Fruit fly (Drosophila melanogaster) whole organism, embryonic: ENCODE data around the gene CG5191.

Source experiments
- BEAF-32 ChIP-seq: fragments of 200-800 bp; sonication (Bioruptor generic); optimal IDR thresholded peaks from 3 replicates; lab custom pipeline; 2017; ENCODE audit warnings: missing biosample characterization, missing genetic modification characterization, mild to moderate bottlenecking, moderate library complexity, missing genetic modification reagents
- CG10543 ChIP-seq: fragments of 200-800 bp; sonication (Bioruptor generic); optimal IDR thresholded peaks from 3 replicates; lab custom pipeline; 2017; ENCODE audit warnings: missing biosample characterization, mild to moderate bottlenecking, missing genetic modification characterization, moderate library complexity
- CG13624 ChIP-seq: fragments of 200-800 bp; sonication (Bioruptor generic); optimal IDR thresholded peaks from 2 replicates; lab custom pipeline; 2016; ENCODE audit warnings: missing biosample characterization, missing genetic modification characterization
- CG14014 ChIP-seq: fragments of 200-800 bp; sonication (Bioruptor generic); IDR thresholded peaks from 2 replicates; pipeline ENCODE4 v1.3.6; 2022; ENCODE audit warnings: missing biosample characterization, missing genetic modification characterization
- CG14441 ChIP-seq: fragments of 200-800 bp; sonication (Bioruptor generic); IDR thresholded peaks from 2 replicates; pipeline ENCODE4 v1.3.6; 2022; ENCODE audit warnings: missing biosample characterization, missing genetic modification characterization
- CG1603 ChIP-seq: fragments of 200-800 bp; sonication (Bioruptor generic); optimal IDR thresholded peaks from 2 replicates; lab custom pipeline; 2019; ENCODE audit warnings: missing biosample characterization, mild to moderate bottlenecking, missing genetic modification characterization, moderate library complexity
- CG17328 ChIP-seq: fragments of 200-800 bp; sonication (Bioruptor generic); IDR thresholded peaks from 2 replicates; pipeline ENCODE4 v1.3.6; 2022; ENCODE audit warnings: missing biosample characterization, missing genetic modification characterization
- CG17568 ChIP-seq: fragments of 200-800 bp; sonication (Bioruptor generic); optimal IDR thresholded peaks from 2 replicates; lab custom pipeline; 2018; ENCODE audit warnings: missing biosample characterization, mild to moderate bottlenecking, missing genetic modification characterization, moderate library complexity
- CG18476 ChIP-seq: fragments of 200-800 bp; sonication (Bioruptor generic); optimal IDR thresholded peaks from 2 replicates; lab custom pipeline; 2016; ENCODE audit warnings: missing biosample characterization, mild to moderate bottlenecking, missing genetic modification characterization
- CG18599 ChIP-seq: fragments of 200-800 bp; sonication (Bioruptor generic); optimal IDR thresholded peaks from 3 replicates; lab custom pipeline; 2017; ENCODE audit warnings: missing biosample characterization, missing genetic modification characterization, mild to moderate bottlenecking, moderate library complexity, missing genetic modification reagents
- CG30403 ChIP-seq: fragments of 200-800 bp; sonication (Bioruptor generic); optimal IDR thresholded peaks from 3 replicates; lab custom pipeline; 2016; ENCODE audit warnings: missing biosample characterization, missing genetic modification characterization
- CG3065 ChIP-seq: fragments of 200-800 bp; sonication (Bioruptor generic); optimal IDR thresholded peaks from 2 replicates; lab custom pipeline; 2016; ENCODE audit warnings: missing biosample characterization, missing genetic modification characterization
- CG31441 ChIP-seq: fragments of 200-800 bp; sonication (Bioruptor generic); IDR thresholded peaks from 2 replicates; pipeline ENCODE4 v1.3.6; 2022; ENCODE audit warnings: missing biosample characterization, missing genetic modification characterization
- CG33213 ChIP-seq: fragments of 200-800 bp; sonication (Bioruptor generic); optimal IDR thresholded peaks from 3 replicates; lab custom pipeline; 2016; ENCODE audit warnings: missing biosample characterization, missing genetic modification characterization
- CG42726 ChIP-seq: fragments of 200-800 bp; sonication (Bioruptor generic); IDR thresholded peaks from 2 replicates; pipeline ENCODE4 v1.3.6; 2022; ENCODE audit warnings: missing biosample characterization, missing genetic modification characterization; ENCODE audit not compliant: partially characterized antibody
- CG4617 ChIP-seq: fragments of 200-800 bp; sonication (Bioruptor generic); optimal IDR thresholded peaks from 3 replicates; lab custom pipeline; 2016; ENCODE audit warnings: missing biosample characterization, missing genetic modification characterization, borderline replicate concordance
- CG7839 ChIP-seq: fragments of 200-800 bp; sonication (Bioruptor generic); optimal IDR thresholded peaks from 3 replicates; lab custom pipeline; 2018; ENCODE audit warnings: missing biosample characterization, mild to moderate bottlenecking, missing genetic modification characterization, moderate library complexity
- CG7928 ChIP-seq: fragments of 200-800 bp; sonication (Bioruptor generic); optimal IDR thresholded peaks from 2 replicates; lab custom pipeline; 2017; ENCODE audit warnings: missing biosample characterization, mild to moderate bottlenecking, missing genetic modification characterization
- CG8089 ChIP-seq: fragments of 200-800 bp; sonication (Bioruptor generic); optimal IDR thresholded peaks from 3 replicates; lab custom pipeline; 2016; ENCODE audit warnings: missing biosample characterization, missing genetic modification characterization
- CG8478 ChIP-seq: fragments of >200 bp; optimal IDR thresholded peaks from 2 replicates; lab custom pipeline; 2018
- CHES-1-like ChIP-seq: fragments of 200-800 bp; sonication (Bioruptor generic); optimal IDR thresholded peaks from 2 replicates; lab custom pipeline; 2016; ENCODE audit warnings: missing biosample characterization, missing genetic modification characterization
- Drgx ChIP-seq: fragments of 200-800 bp; sonication (Bioruptor generic); IDR thresholded peaks from 2 replicates; pipeline ENCODE4 v1.3.6; 2022; ENCODE audit warnings: missing biosample characterization, missing genetic modification characterization
- Ets97D ChIP-seq: fragments of 200-800 bp; sonication (Bioruptor generic); optimal IDR thresholded peaks from 3 replicates; lab custom pipeline; 2016; ENCODE audit warnings: missing biosample characterization, missing genetic modification characterization
- HLHmδ ChIP-seq: fragments of 200-800 bp; sonication (Bioruptor generic); optimal IDR thresholded peaks from 2 replicates; lab custom pipeline; 2018; ENCODE audit warnings: missing biosample characterization, mild to moderate bottlenecking, missing genetic modification characterization, moderate library complexity
- Hsf ChIP-seq: fragments of 200-800 bp; sonication (Bioruptor generic); optimal IDR thresholded peaks from 3 replicates; lab custom pipeline; 2016; ENCODE audit warnings: missing biosample characterization, missing genetic modification characterization
- Jarid2 ChIP-seq: fragments of 200-800 bp; sonication (Bioruptor generic); optimal IDR thresholded peaks from 3 replicates; lab custom pipeline; 2017; ENCODE audit warnings: mild to moderate bottlenecking, missing biosample characterization, missing genetic modification reagents, missing genetic modification characterization
- Max ChIP-seq: fragments of 200-800 bp; sonication (Bioruptor generic); optimal IDR thresholded peaks from 2 replicates; lab custom pipeline; 2016; ENCODE audit warnings: missing biosample characterization, mild to moderate bottlenecking, missing genetic modification characterization
- Oli ChIP-seq: fragments of 200-800 bp; sonication (Bioruptor generic); optimal IDR thresholded peaks from 2 replicates; lab custom pipeline; 2018; ENCODE audit warnings: missing biosample characterization, mild to moderate bottlenecking, missing genetic modification characterization, moderate library complexity
- Ssrp ChIP-seq: fragments of 200-800 bp; sonication (Bioruptor generic); optimal IDR thresholded peaks from 2 replicates; lab custom pipeline; 2018; ENCODE audit warnings: missing biosample characterization, mild to moderate bottlenecking, missing genetic modification characterization, moderate library complexity
- al ChIP-seq: fragments of 200-800 bp; sonication (Bioruptor generic); IDR thresholded peaks from 2 replicates; pipeline ENCODE4 v1.3.6; 2022; ENCODE audit warnings: missing biosample characterization, missing genetic modification characterization
- amos ChIP-seq: fragments of 200-800 bp; sonication (Bioruptor generic); IDR thresholded peaks from 2 replicates; pipeline ENCODE4 v1.3.6; 2022; ENCODE audit warnings: missing biosample characterization, missing genetic modification characterization; ENCODE audit not compliant: partially characterized antibody
- ash1 ChIP-seq: fragments of 200-800 bp; sonication (Bioruptor generic); optimal IDR thresholded peaks from 2 replicates; lab custom pipeline; 2018; ENCODE audit warnings: missing biosample characterization, mild to moderate bottlenecking, missing genetic modification characterization
- cato ChIP-seq: fragments of 200-800 bp; sonication (Bioruptor generic); optimal IDR thresholded peaks from 2 replicates; lab custom pipeline; 2016; ENCODE audit warnings: missing biosample characterization, missing genetic modification characterization, borderline replicate concordance
- chn ChIP-seq: fragments of 200-800 bp; sonication (Bioruptor generic); optimal IDR thresholded peaks from 2 replicates; lab custom pipeline; 2016; ENCODE audit warnings: missing biosample characterization, missing genetic modification characterization
- dan ChIP-seq: fragments of 200-800 bp; sonication (Bioruptor generic); IDR thresholded peaks from 2 replicates; pipeline ENCODE4 v1.3.6; 2022; ENCODE audit warnings: missing biosample characterization, missing genetic modification characterization
- danr ChIP-seq: fragments of 200-800 bp; sonication (Bioruptor generic); IDR thresholded peaks from 2 replicates; pipeline ENCODE4 v1.3.6; 2022; ENCODE audit warnings: missing biosample characterization, missing genetic modification characterization
- ftz-f1 ChIP-seq: fragments of 200-800 bp; sonication (Bioruptor generic); optimal IDR thresholded peaks from 2 replicates; lab custom pipeline; 2016; ENCODE audit warnings: missing biosample characterization, missing genetic modification characterization
- lbe ChIP-seq: fragments of 200-800 bp; sonication (Bioruptor generic); optimal IDR thresholded peaks from 2 replicates; lab custom pipeline; 2016; ENCODE audit warnings: missing biosample characterization, mild to moderate bottlenecking, missing genetic modification characterization
- nerfin-1 ChIP-seq: fragments of 200-800 bp; sonication (Bioruptor generic); optimal IDR thresholded peaks from 3 replicates; lab custom pipeline; 2019; ENCODE audit warnings: missing biosample characterization, mild to moderate bottlenecking, missing genetic modification characterization, moderate library complexity
- nom ChIP-seq: fragments of 200-800 bp; sonication (Bioruptor generic); optimal IDR thresholded peaks from 2 replicates; lab custom pipeline; 2017; ENCODE audit warnings: missing biosample characterization, missing genetic modification characterization, mild to moderate bottlenecking, moderate library complexity, missing genetic modification reagents
- pan ChIP-seq, 4 experiments: fragments of >200 bp in 3 of 4; fragments of 200-800 bp in 1 of 4; sonication (Bioruptor generic) in 1 of 4; optimal IDR thresholded peaks in 3 of 4; IDR thresholded peaks in 1 of 4; 2 replicates each; pipeline versions ENCODE4 v1.3.6 to Lab custom; 2017 to 2022; ENCODE audit warnings: missing biosample characterization in 2 of 4, missing genetic modification characterization in 2 of 4, mixed read lengths in 1 of 4
- pros ChIP-seq: fragments of 200-800 bp; sonication (Bioruptor generic); optimal IDR thresholded peaks from 3 replicates; lab custom pipeline; 2019; ENCODE audit warnings: missing biosample characterization, mild to moderate bottlenecking, missing genetic modification characterization, moderate library complexity
- psq ChIP-seq: fragments of 200-800 bp; sonication (Bioruptor generic); optimal IDR thresholded peaks from 2 replicates; lab custom pipeline; 2017; ENCODE audit warnings: missing biosample characterization, missing genetic modification characterization
- salm ChIP-seq: fragments of 200-800 bp; sonication (Bioruptor generic); optimal IDR thresholded peaks from 2 replicates; lab custom pipeline; 2018; ENCODE audit warnings: missing biosample characterization, mild to moderate bottlenecking, missing genetic modification characterization
- schlank ChIP-seq: fragments of 200-800 bp; sonication (Bioruptor generic); optimal IDR thresholded peaks from 2 replicates; lab custom pipeline; 2018; ENCODE audit warnings: missing biosample characterization, mild to moderate bottlenecking, missing genetic modification characterization
- shn ChIP-seq: fragments of 200-800 bp; sonication (Bioruptor generic); optimal IDR thresholded peaks from 3 replicates; lab custom pipeline; 2016; ENCODE audit warnings: missing biosample characterization, missing genetic modification characterization
- stc ChIP-seq: fragments of 200-800 bp; sonication (Bioruptor generic); IDR thresholded peaks from 2 replicates; pipeline ENCODE4 v1.3.6; 2022; ENCODE audit warnings: missing biosample characterization, missing genetic modification characterization
- tgo ChIP-seq: fragments of 200-800 bp; sonication (Bioruptor generic); IDR thresholded peaks from 3 replicates; pipeline ENCODE4 v1.3.6; 2022; ENCODE audit warnings: missing biosample characterization, missing genetic modification characterization
- tna ChIP-seq: fragments of 200-800 bp; sonication (Bioruptor generic); IDR thresholded peaks from 2 replicates; pipeline ENCODE4 v1.3.6; 2022; ENCODE audit warnings: missing biosample characterization, missing genetic modification characterization; ENCODE audit not compliant: partially characterized antibody
- unc-4 ChIP-seq: fragments of 200-800 bp; sonication (Bioruptor generic); IDR thresholded peaks from 2 replicates; pipeline ENCODE4 v1.3.6; 2022; ENCODE audit warnings: missing biosample characterization, missing genetic modification characterization; ENCODE audit not compliant: partially characterized antibody
- yki ChIP-seq: fragments of >200 bp; optimal IDR thresholded peaks from 3 replicates; lab custom pipeline; 2018

The CG5191 gene

DNA sequence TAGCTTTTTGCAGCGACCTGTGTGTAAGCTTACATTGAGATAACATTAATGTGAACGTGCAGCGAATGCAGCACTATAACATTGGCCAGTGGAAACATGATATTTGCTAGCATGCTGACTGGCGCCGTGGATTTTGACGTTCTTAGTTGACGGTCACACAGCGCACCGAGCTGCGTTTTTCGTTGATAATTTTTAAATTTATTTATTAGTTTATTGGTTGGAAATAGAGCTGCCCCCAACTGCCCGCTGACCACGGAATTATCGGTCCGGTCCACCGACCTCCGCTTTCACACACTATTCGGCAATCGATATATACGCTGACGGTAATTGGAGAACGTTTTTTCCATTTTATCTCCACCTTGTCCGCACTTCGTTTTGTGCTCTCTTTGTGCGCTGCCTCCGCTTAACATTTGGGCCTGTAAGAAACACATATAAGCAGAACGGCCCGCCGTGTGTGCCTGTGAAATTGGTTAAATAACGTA is 61.2 kb downstream of the CG5191 start, which contains the start of gene H (continued):
- TF ChIP-seq stc (GFP tag; lab: Robert Waterston, UW) (no peak), nom (GFP tag; lab: Kevin White, UChicago) (no peak), CG18476 (GFP tag; lab: Kevin White, UChicago) (no peak), Jarid2 (GFP tag; lab: Kevin White, UChicago) (no peak), shn (GFP tag; lab: Kevin White, UChicago) (no peak), CG42726 (GFP tag; lab: Robert Waterston, UW) (no peak), CG10543 (GFP tag; lab: Kevin White, UChicago) (no peak), schlank (tag; lab: Kevin White, UChicago) (no peak), al (GFP tag; lab: Robert Waterston, UW) (no peak), tna (GFP tag; lab: Robert Waterston, UW) (no peak), lbe (no peak), nerfin-1 (tag; lab: Kevin White, UChicago) (no peak), Max (GFP tag; lab: Kevin White, UChicago) (no peak), CG18599 (no peak), yki (lab: Kevin White, UChicago) (no peak), CG13624 (GFP tag; lab: Kevin White, UChicago) (no peak), CG14441 (no peak), CG8478 (no peak), CG8089 (GFP tag; lab: Kevin White, UChicago) (no peak), chn (GFP tag; lab: Kevin White, UChicago) (no peak), unc-4 (GFP tag; lab: Robert Waterston, UW) (no peak), psq (GFP tag; lab: Kevin White, UChicago) (peak; percentile 62), amos (GFP tag; lab: Robert Waterston, UW) (no peak), Oli (no peak), tgo (no peak), CG4617 (GFP tag; lab: Kevin White, UChicago) (peak; percentile 91), CG7928 (GFP tag; lab: Kevin White, UChicago) (no peak), CHES-1-like (no peak), cato (no peak), pan (optimal IDR thresholded peaks at IDR 0.05; lab: Kevin White, UChicago) (no peak), pan (GFP tag; optimal IDR thresholded peaks at IDR 0.05 in 1 of 2, IDR thresholded peaks at IDR 0.05 in 1 of 2) (no peak), CG31441 (GFP tag; lab: Robert Waterston, UW) (no peak), CG17328 (GFP tag; lab: Robert Waterston, UW) (no peak), CG7839 (tag; lab: Kevin White, UChicago) (no peak), CG33213 (GFP tag; lab: Kevin White, UChicago) (peak; percentile 51), CG14014 (GFP tag; lab: Robert Waterston, UW) (no peak), CG17568 (no peak), dan (GFP tag; lab: Robert Waterston, UW) (no peak), Ets97D (peak; percentile 65), BEAF-32 (peak; percentile 45), ftz-f1 (GFP tag; lab: Kevin White, UChicago) (no peak), CG1603 (tag; lab: Kevin White, UChicago) (no peak), ash1 (GFP tag; lab: Kevin White, UChicago) (no peak), CG30403 (no peak), CG3065 (GFP tag; lab: Kevin White, UChicago) (no peak), danr (GFP tag; lab: Robert Waterston, UW) (no peak), HLHmδ (GFP tag; lab: Kevin White, UChicago) (no peak), Hsf (no peak), salm (no peak), Drgx (GFP tag; lab: Robert Waterston, UW) (no peak), Ssrp (tag; lab: Kevin White, UChicago) (no peak), pros (no peak)
